Worm (Caenorhabditis elegans) whole organism, L1 larva: ENCODE measurements around the gene F56D6.12.

ENCODE experiments used
- ces-1 ChIP-seq: fragments of 150-350 bp; optimal IDR thresholded peaks from 2 replicates; lab custom pipeline; 2014; ENCODE audit warnings: missing biosample characterization, missing genetic modification reagents, missing genetic modification characterization
- elt-2 ChIP-seq: sonication (generic microtip); optimal IDR thresholded peaks from 2 replicates; lab custom pipeline; 2016; ENCODE audit warnings: missing genetic modification characterization, mild to moderate bottlenecking, inconsistent platforms, missing compliant biosample characterization, missing genetic modification reagents
- elt-3 ChIP-seq, 6 experiments: fragments of 150-350 bp in 1 of 6; sonication (generic microtip); optimal IDR thresholded peaks; 2 replicates each; lab custom pipeline; 2017 to 2018; ENCODE audit warnings: missing biosample characterization in 6 of 6, missing genetic modification characterization in 6 of 6, inconsistent platforms in 1 of 6
- ets-5 ChIP-seq: fragments of 200-800 bp; sonication (Bioruptor generic); IDR thresholded peaks from 2 replicates; pipeline ENCODE4 v1.3.6; 2022; ENCODE audit warnings: missing genetic modification characterization, missing compliant biosample characterization
- lin-14 ChIP-seq: fragments of 200-800 bp; sonication (Bioruptor generic); optimal IDR thresholded peaks from 2 replicates; lab custom pipeline; 2018; ENCODE audit warnings: mild to moderate bottlenecking, missing genetic modification characterization, moderate library complexity, missing compliant biosample characterization
- lir-3 ChIP-seq: sonication (generic microtip); optimal IDR thresholded peaks from 2 replicates; lab custom pipeline; 2016; ENCODE audit warnings: mild to moderate bottlenecking, missing genetic modification characterization, moderate library complexity, missing compliant biosample characterization; ENCODE audit not compliant: poor library complexity
- mab-9 ChIP-seq: fragments of 200-800 bp; sonication (Bioruptor generic); IDR thresholded peaks from 2 replicates; pipeline ENCODE4 v1.3.6; 2022; ENCODE audit warnings: missing genetic modification reagents, missing genetic modification characterization, missing compliant biosample characterization
- nhr-76 ChIP-seq: sonication (generic microtip); optimal IDR thresholded peaks from 2 replicates; lab custom pipeline; 2017; ENCODE audit warnings: missing biosample characterization, missing genetic modification characterization
- tlp-1 ChIP-seq: fragments of 150-350 bp; optimal IDR thresholded peaks from 2 replicates; lab custom pipeline; 2014; ENCODE audit warnings: missing biosample characterization, missing genetic modification characterization
- unc-62 ChIP-seq: fragments of 150-350 bp; optimal IDR thresholded peaks from 2 replicates; lab custom pipeline; 2014; ENCODE audit warnings: missing biosample characterization, missing genetic modification reagents, missing genetic modification characterization
- zag-1 ChIP-seq: fragments of 150-350 bp; optimal IDR thresholded peaks from 2 replicates; lab custom pipeline; 2014; ENCODE audit warnings: missing biosample characterization, missing genetic modification characterization

- no peak for TF ChIP-seq ces-1 (GFP tag; lab: Kevin White, UChicago)
- TF ChIP-seq elt-2 = no peak
- TF ChIP-seq nhr-76 = no peak
- no peak for TF ChIP-seq mab-9 (GFP tag; lab: Robert Waterston, UW)
- TF ChIP-seq tlp-1 = no peak
- no peak for TF ChIP-seq ets-5 (GFP tag; lab: Robert Waterston, UW)
- no peak for TF ChIP-seq unc-62 (GFP tag; lab: Kevin White, UChicago)
- TF ChIP-seq elt-3 (tag; optimal IDR thresholded peaks at IDR 0.05; lab: Kevin White, UChicago) = no peak
- no peak for TF ChIP-seq lin-14 (GFP tag; lab: Kevin White, UChicago)
- TF ChIP-seq lir-3 = no peak
- TF ChIP-seq zag-1 (tag; lab: Kevin White, UChicago) = no peak
Measured at ce11 chrIV:3888963-3889362, 19.0 kb upstream of the F56D6.12 start, which contains the start of gene oac-21.
